Fruit fly (Drosophila melanogaster): Measurements from ENCODE around the gene Fancm.

Gene Fancm

dm6 chr3R:21481960-21482359, at the start of gene Fancm (continued):
- TF ChIP-seq Jarid2 (GFP tag; optimal IDR thresholded peaks at IDR 0.05) (no peak), B-H2 (GFP tag; optimal IDR thresholded peaks at IDR 0.05) (peak; percentile 64), bowl (GFP tag; IDR thresholded peaks at IDR 0.05) (no peak), bab2 (GFP tag; optimal IDR thresholded peaks at IDR 0.05) (peak; percentile 79), CG13296 (GFP tag; optimal IDR thresholded peaks at IDR 0.05) (no peak), Sin3A (optimal IDR thresholded peaks at IDR 0.05) (peak; percentile 84), CG6813 (GFP tag; optimal IDR thresholded peaks at IDR 0.05) (no peak), CkIIα-i1 (GFP tag; IDR thresholded peaks at IDR 0.05) (no peak), Ets65A (GFP tag) (peak; percentile 98), CG16779 (GFP tag; IDR thresholded peaks at IDR 0.05) (no peak), twi (tag; optimal IDR thresholded peaks at IDR 0.05) (peak; percentile 41), NC2α (GFP tag; optimal IDR thresholded peaks at IDR 0.05) (peak; percentile 29), BtbVII (GFP tag; optimal IDR thresholded peaks at IDR 0.05) (no peak), lola (GFP tag; optimal IDR thresholded peaks at IDR 0.05) (peak in 1 of 3 experiments; percentile 49), sd (tag; optimal IDR thresholded peaks at IDR 0.05) (no peak), CG14441 (GFP tag; IDR thresholded peaks at IDR 0.05) (peak; percentile 45; the same call in 1 of the 2 replicates), CG3281 (GFP tag; optimal IDR thresholded peaks at IDR 0.05) (peak; percentile 34), chinmo (GFP tag; IDR thresholded peaks at IDR 0.05; ENCODE audit: partially characterized antibody) (no peak), GATAe (GFP tag; conservative IDR thresholded peaks at IDR 0.05) (no peak), run (tag; optimal IDR thresholded peaks at IDR 0.05) (no peak), wor (GFP tag; IDR thresholded peaks at IDR 0.05) (no peak), cg (GFP tag; optimal IDR thresholded peaks at IDR 0.05) (no peak), CG10543 (GFP tag; optimal IDR thresholded peaks at IDR 0.05) (no peak), Hr39 (optimal IDR thresholded peaks at IDR 0.05) (no peak), lab (GFP tag; optimal IDR thresholded peaks at IDR 0.05) (peak; percentile 54), D (optimal IDR thresholded peaks at IDR 0.05) (no peak), D (GFP tag; optimal IDR thresholded peaks at IDR 0.05) (no peak)

- TF ChIP-seq Nf-YA (GFP tag; IDR thresholded peaks at IDR 0.05), result peak; percentile 96
- peak; percentile 99 for TF ChIP-seq Nf-YB (GFP tag; optimal IDR thresholded peaks at IDR 0.05)
- TF ChIP-seq CG31388 (GFP tag; optimal IDR thresholded peaks at IDR 0.05), result no peak
- peak; percentile 86 for TF ChIP-seq yki (optimal IDR thresholded peaks at IDR 0.05)
- no peak for TF ChIP-seq ftz-f1 (GFP tag; optimal IDR thresholded peaks at IDR 0.05)
- TF ChIP-seq sna (GFP tag; IDR thresholded peaks at IDR 0.05; ENCODE audit: partially characterized antibody), result peak; percentile 66
- TF ChIP-seq abd-A (tag; optimal IDR thresholded peaks at IDR 0.05), result peak; percentile 85
- peak; percentile 97 for TF ChIP-seq ewg (GFP tag; optimal IDR thresholded peaks at IDR 0.05)
- peak; percentile 6 for TF ChIP-seq zen (tag; optimal IDR thresholded peaks at IDR 0.05)
- TF ChIP-seq otp (GFP tag; IDR thresholded peaks at IDR 0.05), result peak; percentile 62; the same call in 2 of the 3 replicates
- no peak for TF ChIP-seq CG14014 (GFP tag; IDR thresholded peaks at IDR 0.05)
- TF ChIP-seq CG5180 (GFP tag; optimal IDR thresholded peaks at IDR 0.05), result peak; percentile 86
- TF ChIP-seq tin (GFP tag; optimal IDR thresholded peaks at IDR 0.05), result no peak
- peak; percentile 84 for TF ChIP-seq CG13624 (GFP tag; optimal IDR thresholded peaks at IDR 0.05)
- TF ChIP-seq Trl (optimal IDR thresholded peaks at IDR 0.05), result peak; percentile 93 to 98
- peak; percentile 47 for TF ChIP-seq Trl (GFP tag; optimal IDR thresholded peaks at IDR 0.05)
- peak; percentile 54 for TF ChIP-seq CoRest (tag; optimal IDR thresholded peaks at IDR 0.05)
- TF ChIP-seq chif (GFP tag; optimal IDR thresholded peaks at IDR 0.05), result no peak
- no peak for TF ChIP-seq hkb (optimal IDR thresholded peaks at IDR 0.05)
- TF ChIP-seq hkb (GFP tag; IDR thresholded peaks at IDR 0.05), result no peak
- TF ChIP-seq Adf1 (GFP tag; IDR thresholded peaks at IDR 0.05), result peak; percentile 85
- TF ChIP-seq CG13287 (GFP tag; IDR thresholded peaks at IDR 0.05; ENCODE audit: partially characterized antibody), result peak; percentile 65
- TF ChIP-seq Jarid2 (GFP tag; optimal IDR thresholded peaks at IDR 0.05), result peak; percentile 11
- no peak for TF ChIP-seq CG11398 (GFP tag; optimal IDR thresholded peaks at IDR 0.05)
- TF ChIP-seq hbn (GFP tag; IDR thresholded peaks at IDR 0.05; ENCODE audit: partially characterized antibody), result peak; percentile 44; the same call in 1 of the 2 replicates
- no peak for TF ChIP-seq mirr (GFP tag; optimal IDR thresholded peaks at IDR 0.05)
These were observed 48.1 kb upstream of the Fancm start, which contains the start of gene lbl for dm6 chr3R:21433879-21434559. Gene lbl, minus strand, starts transcription at chr3R:21434133.

All from whole organism, embryonic.